Fruit fly (Drosophila melanogaster): ENCODE results near the gene CG42395.
A peak's percentile ranks its signal among the peaks of the same experiment; 100 is the strongest.

dm6 chrX:9578014-9578413, 2.0 kb upstream of the CG42395 start:
- no peak for TF ChIP-seq CG16779 (tag; optimal IDR thresholded peaks at IDR 0.05)
- no peak for TF ChIP-seq Sox102F (GFP tag; optimal IDR thresholded peaks at IDR 0.05)
- TF ChIP-seq cyc (GFP tag; optimal IDR thresholded peaks at IDR 0.05): no peak
- TF ChIP-seq Lpt (GFP tag; optimal IDR thresholded peaks at IDR 0.05): no peak
- no peak for TF ChIP-seq topi (GFP tag; optimal IDR thresholded peaks at IDR 0.05)
- TF ChIP-seq Gug (GFP tag; IDR thresholded peaks at IDR 0.05): no peak
- no peak for TF ChIP-seq salr (GFP tag; optimal IDR thresholded peaks at IDR 0.05)
- no peak for TF ChIP-seq CG6163 (GFP tag; IDR thresholded peaks at IDR 0.05)
- peak; percentile 19 for TF ChIP-seq vri (GFP tag; optimal IDR thresholded peaks at IDR 0.05)
- no peak for TF ChIP-seq Ets21C (GFP tag; optimal IDR thresholded peaks at IDR 0.05)
- TF ChIP-seq CG10669 (GFP tag; optimal IDR thresholded peaks at IDR 0.05): no peak
